Worm (Caenorhabditis elegans): ENCODE results near the gene C12D8.21.

C12D8.21 gene

DNA sequence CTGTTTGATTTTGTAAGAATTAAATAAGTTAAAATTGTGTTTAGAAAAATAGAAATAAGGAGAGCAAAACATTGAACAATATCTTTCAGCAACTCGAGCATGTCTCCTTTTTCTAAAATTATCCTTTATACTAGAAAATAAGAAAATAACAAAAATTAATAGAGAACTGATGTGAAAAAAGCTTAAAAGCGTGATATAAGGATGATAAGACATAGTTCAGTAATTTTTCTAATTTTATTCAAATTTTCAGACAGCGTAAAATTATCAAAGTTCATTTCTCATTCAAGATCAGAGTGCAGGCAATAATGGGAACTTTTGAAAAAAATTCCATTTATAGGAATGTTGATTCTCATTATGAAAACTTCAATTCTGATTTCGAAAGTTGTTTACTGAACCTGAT is 7.7 kb downstream of the C12D8.21 start, which contains the start of gene str-182:
TSS of gene str-182 (minus strand) at position 101 of the 400 bp plus-strand sequence.
- TF ChIP-seq F13H6.1 (tag; optimal IDR thresholded peaks at IDR 0.05) (no peak), Y22D7AL.16 (tag; optimal IDR thresholded peaks at IDR 0.05) (no peak), dmd-4 (tag; optimal IDR thresholded peaks at IDR 0.05; ENCODE audit: borderline replicate concordance) (no peak), hlh-15 (tag; optimal IDR thresholded peaks at IDR 0.05) (no peak), zip-5 (tag; optimal IDR thresholded peaks at IDR 0.05) (no peak), mec-3 (tag; optimal IDR thresholded peaks at IDR 0.05; ENCODE audit: borderline replicate concordance) (no peak), ceh-30 (tag; optimal IDR thresholded peaks at IDR 0.05) (no peak)

DNA sequence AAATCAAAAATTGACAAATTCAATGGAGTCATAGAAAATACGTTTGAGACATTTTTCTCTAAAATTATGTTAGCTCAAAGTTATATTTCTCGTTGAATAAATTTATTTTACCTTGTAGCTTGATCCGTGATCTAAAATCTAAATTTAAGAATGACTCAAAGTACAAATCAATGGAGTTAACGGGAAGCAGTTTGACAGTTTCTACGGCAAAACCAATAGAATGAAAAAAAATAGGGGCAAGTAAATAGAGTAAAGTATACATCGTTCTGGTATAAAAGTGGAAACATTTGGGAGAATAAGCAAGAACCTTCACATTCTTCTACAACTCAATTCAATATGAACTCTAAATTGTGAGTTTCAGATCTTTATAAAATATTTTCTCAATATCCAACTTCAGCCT is 10.1 kb downstream of the C12D8.21 start, which contains the start of gene fipr-6:
TSS of gene fipr-6 (plus strand) at position 301 of the 400 bp plus-strand sequence.
- TF ChIP-seq unc-42 (tag; optimal IDR thresholded peaks at IDR 0.05) (no peak), dve-1 (tag; optimal IDR thresholded peaks at IDR 0.05) (no peak)

- TF ChIP-seq pros-1 (tag; optimal IDR thresholded peaks at IDR 0.05) (no peak), ceh-19 (GFP tag; optimal IDR thresholded peaks at IDR 0.05) (no peak), ceh-6 (GFP tag; optimal IDR thresholded peaks at IDR 0.05) (no peak)
Observed at ce11 chrV:10229222-10229879, 11.6 kb downstream of the C12D8.21 start, which contains the start of the genes pyt-1 and fipr-7. pyt-1 (minus strand) TSS chrV:10229322. fipr-7 (plus strand) TSS chrV:10229829.

ce11 chrV:10228360-10228759 is 12.6 kb downstream of the C12D8.21 start, which contains the start of gene fipr-4:
fipr-4 (minus strand) TSS chrV:10228460.
- TF ChIP-seq ref-2 (tag; optimal IDR thresholded peaks at IDR 0.05) (no peak), ahr-1 (tag; optimal IDR thresholded peaks at IDR 0.05) (no peak), unc-3 (GFP tag; conservative IDR thresholded peaks at IDR 0.05) (no peak), unc-3 (tag; optimal IDR thresholded peaks at IDR 0.05) (no peak), F13H6.1 (tag; optimal IDR thresholded peaks at IDR 0.05) (no peak), tbx-2 (tag; optimal IDR thresholded peaks at IDR 0.05) (no peak), fkh-10 (GFP tag; optimal IDR thresholded peaks at IDR 0.05) (no peak), npax-4 (tag; optimal IDR thresholded peaks at IDR 0.05) (no peak), ceh-30 (tag; optimal IDR thresholded peaks at IDR 0.05) (no peak), K09A11.1 (tag; optimal IDR thresholded peaks at IDR 0.05; ENCODE audit: insufficient read depth) (no peak), madf-2 (tag; optimal IDR thresholded peaks at IDR 0.05) (no peak), ceh-22 (tag; optimal IDR thresholded peaks at IDR 0.05) (no peak), lim-6 (tag; optimal IDR thresholded peaks at IDR 0.05) (no peak), ceh-24 (tag; optimal IDR thresholded peaks at IDR 0.05) (no peak)

DNA sequence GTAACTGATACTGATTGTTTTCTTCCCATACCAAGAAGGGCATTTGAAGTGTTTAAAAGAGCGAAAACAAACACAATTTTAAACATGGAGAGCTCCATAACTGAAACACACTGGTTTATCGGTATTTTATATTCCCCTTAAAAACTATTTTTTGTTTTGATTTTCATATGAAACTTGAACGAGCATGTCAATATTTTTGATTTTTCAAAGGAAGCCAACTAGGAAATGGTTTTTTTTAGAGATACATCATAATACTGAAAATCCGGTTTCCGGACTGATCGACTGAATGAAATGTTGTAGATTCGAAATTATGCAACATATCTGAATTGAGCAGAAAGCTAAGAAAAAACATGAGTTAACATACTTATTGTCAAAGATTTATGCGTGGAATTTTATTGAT is 13.7 kb downstream of the C12D8.21 start, which contains the start of gene ttr-19:
TSS of gene ttr-19 (minus strand) at position 101 of the 400 bp plus-strand sequence.
- TF ChIP-seq ceh-31 (tag; optimal IDR thresholded peaks at IDR 0.05) (no peak), fax-1 (tag; optimal IDR thresholded peaks at IDR 0.05) (no peak), ceh-22 (tag; optimal IDR thresholded peaks at IDR 0.05) (no peak)

DNA sequence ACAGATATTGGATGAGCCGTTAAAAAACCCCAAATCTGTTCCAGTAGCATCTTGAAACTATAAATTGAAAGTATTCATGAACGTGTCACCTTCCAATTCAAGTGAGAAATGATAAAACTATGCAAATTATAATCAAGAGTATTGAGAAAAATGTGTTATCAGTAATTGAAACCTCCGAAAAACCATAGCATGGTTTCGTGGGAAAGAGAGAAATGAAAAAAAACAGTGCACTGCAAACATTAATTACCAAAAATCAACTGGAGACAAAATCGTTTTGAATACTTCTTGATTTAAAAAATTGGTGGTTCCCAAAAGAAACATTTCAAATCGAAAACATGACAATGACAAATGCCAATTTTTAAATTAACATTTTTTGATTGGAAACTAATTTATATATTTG is 15.4 kb downstream of the C12D8.21 start, which contains the start of gene daf-36:
TSS of gene daf-36 (minus strand) at position 101 of the 400 bp plus-strand sequence.
- TF ChIP-seq nhr-11 (tag; optimal IDR thresholded peaks at IDR 0.05) (no peak), hlh-13 (GFP tag; optimal IDR thresholded peaks at IDR 0.05) (no peak), nhr-232 (tag; optimal IDR thresholded peaks at IDR 0.05) (no peak), ceh-6 (GFP tag; optimal IDR thresholded peaks at IDR 0.05) (no peak), ceh-14 (tag; optimal IDR thresholded peaks at IDR 0.05) (no peak), pha-4 (tag; optimal IDR thresholded peaks at IDR 0.05) (no peak), tbx-2 (tag; optimal IDR thresholded peaks at IDR 0.05) (no peak), dve-1 (tag; optimal IDR thresholded peaks at IDR 0.05) (no peak), syd-9 (tag; optimal IDR thresholded peaks at IDR 0.05) (no peak), dmd-4 (tag; optimal IDR thresholded peaks at IDR 0.05; ENCODE audit: borderline replicate concordance) (no peak), T23F11.4 (GFP tag; optimal IDR thresholded peaks at IDR 0.05) (no peak), pha-2 (tag; optimal IDR thresholded peaks at IDR 0.05) (no peak), lin-11 (tag; optimal IDR thresholded peaks at IDR 0.05) (no peak), unc-3 (GFP tag; conservative IDR thresholded peaks at IDR 0.05) (no peak), unc-3 (tag; optimal IDR thresholded peaks at IDR 0.05) (no peak), ahr-1 (tag; optimal IDR thresholded peaks at IDR 0.05) (no peak)
